Fruit fly (Drosophila melanogaster) Kc167 (cell line): ENCODE measurements around the gene CCT4.

ENCODE experiments used
- Sin3A ChIP-seq: fragments of >200 bp; optimal IDR thresholded peaks from 2 replicates; lab custom pipeline; 2018; ENCODE audit warnings: missing external identifiers
- h ChIP-seq: fragments of >200 bp; optimal IDR thresholded peaks from 3 replicates; lab custom pipeline; 2018; ENCODE audit warnings: missing external identifiers
- psq ChIP-seq: fragments of >200 bp; optimal IDR thresholded peaks from 2 replicates; lab custom pipeline; 2017; ENCODE audit warnings: missing external identifiers
- ttk ChIP-seq: sonication (Bioruptor generic); optimal IDR thresholded peaks from 2 replicates; lab custom pipeline; 2017; ENCODE audit warnings: missing external identifiers

- TF ChIP-seq h (lab: Kevin White, UChicago) (no peak), psq (no peak), ttk (lab: Kevin White, UChicago) (no peak), Sin3A (lab: Kevin White, UChicago) (no peak)
Observed at dm6 chr2L:12651040-12651439, 41.7 kb downstream of the CCT4 start.
